Worm (Caenorhabditis elegans) whole organism, midembryonic: ENCODE data around the gene atln-1.

Experiments used
- cog-1 ChIP-seq: sonication (generic microtip); optimal IDR thresholded peaks from 2 replicates; lab custom pipeline; 2016; ENCODE audit warnings: missing genetic modification characterization, missing compliant biosample characterization
- med-1 ChIP-seq: sonication (generic microtip); optimal IDR thresholded peaks from 2 replicates; lab custom pipeline; 2017; ENCODE audit warnings: missing genetic modification characterization, mild to moderate bottlenecking, missing compliant biosample characterization, antibody characterized with exemption, missing genetic modification reagents; ENCODE audit not compliant: insufficient read depth
- ref-1 ChIP-seq: fragments of 200-800 bp; sonication (Bioruptor generic); conservative IDR thresholded peaks from 2 replicates; pipeline ENCODE4 v1.3.6; 2022; ENCODE audit warnings: missing genetic modification reagents, missing genetic modification characterization, missing compliant biosample characterization
- tab-1 ChIP-seq: fragments of 200-800 bp; sonication (Bioruptor generic); IDR thresholded peaks from 2 replicates; pipeline ENCODE4 v1.3.6; 2022; ENCODE audit warnings: missing genetic modification characterization, missing compliant biosample characterization

DNA sequence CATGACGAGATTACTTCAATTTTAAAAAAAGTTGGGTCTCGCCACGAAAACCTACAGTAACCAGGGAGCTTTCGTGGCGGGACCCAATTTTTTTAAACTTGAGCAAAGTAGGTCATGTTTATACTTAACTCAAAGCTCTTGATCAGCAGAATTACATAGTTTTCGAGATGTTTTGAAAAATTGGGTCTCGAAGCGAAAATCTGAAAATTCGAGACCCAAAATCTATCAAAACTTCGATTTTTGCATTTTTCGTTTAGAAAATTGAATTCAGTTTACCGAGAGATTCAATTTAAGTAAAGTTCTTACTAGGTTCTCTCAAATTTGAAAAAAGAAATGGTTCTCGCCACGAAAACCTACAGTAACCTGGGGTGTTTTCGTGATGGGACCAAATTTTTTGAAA, 18.4 kb upstream of the atln-1 start:
- TF ChIP-seq ref-1 (GFP tag; lab: Robert Waterston, UW) (no peak), cog-1 (tag; lab: Kevin White, UChicago) (no peak), med-1 (GFP tag; lab: Kevin White, UChicago) (no peak), tab-1 (GFP tag; lab: Robert Waterston, UW) (no peak)
